Fruit fly (Drosophila melanogaster): ENCODE results near the gene CG5958.
A peak's percentile ranks its signal among the peaks of the same experiment; 100 is the strongest.

Gene CG5958

dm6 chr2L:7423333-7423895 is 9.9 kb downstream of the CG5958 start (continued):
- TF ChIP-seq zen (tag; optimal IDR thresholded peaks at IDR 0.05) (no peak), CG11696 (GFP tag; IDR thresholded peaks at IDR 0.05) (no peak), Atf6 (GFP tag; IDR thresholded peaks at IDR 0.05) (0 out of 2 replicates have a peak, but pooled peaks have one; percentile 26), CG11504 (tag; optimal IDR thresholded peaks at IDR 0.05) (peak; percentile 3), sqz (GFP tag; optimal IDR thresholded peaks at IDR 0.05) (no peak), CG15011 (GFP tag; optimal IDR thresholded peaks at IDR 0.05) (no peak), slp2 (GFP tag; optimal IDR thresholded peaks at IDR 0.05) (no peak), Sry-β (GFP tag; optimal IDR thresholded peaks at IDR 0.05) (peak; percentile 10), BtbVII (GFP tag; optimal IDR thresholded peaks at IDR 0.05) (no peak), CG2712 (tag; optimal IDR thresholded peaks at IDR 0.05) (peak; percentile 33), maf-S (GFP tag; optimal IDR thresholded peaks at IDR 0.05) (no peak), prd (optimal IDR thresholded peaks at IDR 0.05) (no peak), prd (GFP tag; IDR thresholded peaks at IDR 0.05) (peak; percentile 67), phol (tag; optimal IDR thresholded peaks at IDR 0.05) (no peak), lab (GFP tag; optimal IDR thresholded peaks at IDR 0.05) (peak; percentile 64), TFAM (GFP tag; optimal IDR thresholded peaks at IDR 0.05) (no peak), CG16863 (GFP tag; optimal IDR thresholded peaks at IDR 0.05) (no peak), ac (GFP tag; optimal IDR thresholded peaks at IDR 0.05) (no peak), insv (GFP tag; optimal IDR thresholded peaks at IDR 0.05) (no peak), Nf-YB (GFP tag; optimal IDR thresholded peaks at IDR 0.05) (no peak), CG11085 (GFP tag; IDR thresholded peaks at IDR 0.05) (no peak), tll (GFP tag; optimal IDR thresholded peaks at IDR 0.05) (no peak), CG12391 (tag; optimal IDR thresholded peaks at IDR 0.05) (peak; percentile 5), fd3F (GFP tag; optimal IDR thresholded peaks at IDR 0.05) (no peak), Bteb2 (GFP tag; optimal IDR thresholded peaks at IDR 0.05) (no peak), grn (GFP tag; optimal IDR thresholded peaks at IDR 0.05) (no peak), gro (GFP tag; optimal IDR thresholded peaks at IDR 0.05) (no peak), ATbp (GFP tag; optimal IDR thresholded peaks at IDR 0.05) (peak; percentile 26), inv (GFP tag; IDR thresholded peaks at IDR 0.05; ENCODE audit: partially characterized antibody) (no peak), CG2889 (GFP tag; IDR thresholded peaks at IDR 0.05) (peak; percentile 31; the same call in 1 of the 3 replicates), CG16815 (GFP tag; optimal IDR thresholded peaks at IDR 0.05) (peak; percentile 29), kni (GFP tag; optimal IDR thresholded peaks at IDR 0.05) (peak; percentile 38), HHEX (GFP tag; optimal IDR thresholded peaks at IDR 0.05) (peak; percentile 17), CG8765 (GFP tag; IDR thresholded peaks at IDR 0.05) (peak; percentile 9; the same call in 1 of the 2 replicates), Dip2 (GFP tag; IDR thresholded peaks at IDR 0.05) (no peak), onecut (GFP tag; IDR thresholded peaks at IDR 0.05) (no peak), danr (GFP tag; IDR thresholded peaks at IDR 0.05) (0 out of 2 replicates have a peak, but pooled peaks have one; percentile 34), Fer1 (GFP tag; optimal IDR thresholded peaks at IDR 0.05) (peak; percentile 33), PHDP (tag; optimal IDR thresholded peaks at IDR 0.05) (peak; percentile 29), CG32532 (GFP tag; IDR thresholded peaks at IDR 0.05) (peak; percentile 82), vfl (GFP tag; optimal IDR thresholded peaks at IDR 0.05) (peak; percentile 25), Asciz (GFP tag; optimal IDR thresholded peaks at IDR 0.05) (no peak), BEAF-32 (GFP tag; optimal IDR thresholded peaks at IDR 0.05) (no peak), CG6854 (GFP tag; optimal IDR thresholded peaks at IDR 0.05) (no peak), caup (GFP tag; optimal IDR thresholded peaks at IDR 0.05; ENCODE audit: severe bottlenecking) (peak; percentile 8), ssp (GFP tag; IDR thresholded peaks at IDR 0.05) (no peak; the same call in 1 of the 2 replicates), CG12299 (tag; optimal IDR thresholded peaks at IDR 0.05) (no peak), CG7556 (GFP tag; optimal IDR thresholded peaks at IDR 0.05) (no peak), Sox100B (GFP tag; optimal IDR thresholded peaks at IDR 0.05) (no peak)
